Worm (Caenorhabditis elegans) whole organism, L1 larva: ENCODE measurements around the gene Y69A2AR.31.

Experiments
- C04F5.9 ChIP-seq: sonication (generic microtip); optimal IDR thresholded peaks from 2 replicates; lab custom pipeline; 2016; ENCODE audit warnings: missing genetic modification characterization, missing compliant biosample characterization
- C16A3.4 ChIP-seq: fragments of 150-350 bp; optimal IDR thresholded peaks from 2 replicates; lab custom pipeline; 2014; ENCODE audit warnings: missing biosample characterization, missing genetic modification characterization
- C34B4.2 ChIP-seq: sonication (generic microtip); optimal IDR thresholded peaks from 2 replicates; lab custom pipeline; 2017; ENCODE audit warnings: mild to moderate bottlenecking, missing genetic modification characterization, missing compliant biosample characterization
- aha-1 ChIP-seq: fragments of 150-350 bp; optimal IDR thresholded peaks from 2 replicates; lab custom pipeline; 2014; ENCODE audit warnings: missing biosample characterization, missing genetic modification characterization
- aly-2 ChIP-seq: fragments of 150-350 bp; optimal IDR thresholded peaks from 2 replicates; lab custom pipeline; 2014; ENCODE audit warnings: missing biosample characterization, missing genetic modification characterization
- blmp-1 ChIP-seq: fragments of 150-350 bp; optimal IDR thresholded peaks from 2 replicates; lab custom pipeline; 2014; ENCODE audit warnings: missing biosample characterization, missing genetic modification characterization
- ceh-90 ChIP-seq: sonication (generic microtip); optimal IDR thresholded peaks from 2 replicates; lab custom pipeline; 2016; ENCODE audit warnings: missing genetic modification characterization, missing compliant biosample characterization
- ces-1 ChIP-seq: fragments of 150-350 bp; optimal IDR thresholded peaks from 2 replicates; lab custom pipeline; 2014; ENCODE audit warnings: missing biosample characterization, missing genetic modification reagents, missing genetic modification characterization
- dpl-1 ChIP-seq, 3 experiments: fragments of 150-350 bp in 2 of 3; sonication (generic microtip) in 1 of 3; optimal IDR thresholded peaks; 2 replicates each; lab custom pipeline; 2014 to 2017; ENCODE audit warnings: missing biosample characterization in 3 of 3, missing genetic modification characterization in 3 of 3, missing genetic modification reagents in 3 of 3
- dsc-1 ChIP-seq: sonication (generic microtip); optimal IDR thresholded peaks from 2 replicates; lab custom pipeline; 2016; ENCODE audit warnings: mild to moderate bottlenecking, missing genetic modification characterization, missing compliant biosample characterization
- efl-1 ChIP-seq, 4 experiments: fragments of 150-350 bp; optimal IDR thresholded peaks in 3 of 4; peaks in 1 of 4; 1 replicate in 1 of 4; 2 replicates in 3 of 4; lab custom pipeline; 2014; ENCODE audit warnings: missing biosample characterization in 2 of 4, missing genetic modification characterization in 2 of 4, missing genetic modification reagents in 2 of 4
- egl-27 ChIP-seq, 2 experiments: fragments of 150-350 bp in 1 of 2; sonication (generic microtip); optimal IDR thresholded peaks; 3 replicates each; lab custom pipeline; 2017 to 2018; ENCODE audit warnings: missing biosample characterization in 2 of 2, missing genetic modification characterization in 2 of 2, missing genetic modification reagents in 2 of 2
- elt-3 ChIP-seq, 6 experiments: fragments of 150-350 bp in 1 of 6; sonication (generic microtip); optimal IDR thresholded peaks; 2 replicates each; lab custom pipeline; 2017 to 2018; ENCODE audit warnings: missing biosample characterization in 6 of 6, missing genetic modification characterization in 6 of 6, inconsistent platforms in 1 of 6
- ets-5 ChIP-seq: fragments of 200-800 bp; sonication (Bioruptor generic); IDR thresholded peaks from 2 replicates; pipeline ENCODE4 v1.3.6; 2022; ENCODE audit warnings: missing genetic modification characterization, missing compliant biosample characterization
- grh-1 ChIP-seq: fragments of 200-800 bp; sonication (Bioruptor generic); IDR thresholded peaks from 2 replicates; pipeline ENCODE4 v1.3.6; 2022; ENCODE audit warnings: missing genetic modification reagents, missing genetic modification characterization, missing compliant biosample characterization
- hlh-17 ChIP-seq: fragments of 200-800 bp; sonication (Bioruptor generic); optimal IDR thresholded peaks from 2 replicates; lab custom pipeline; 2018; ENCODE audit warnings: missing genetic modification characterization, mild to moderate bottlenecking, missing compliant biosample characterization, moderate library complexity, borderline replicate concordance
- hpl-2 ChIP-seq: fragments of 150-350 bp; optimal IDR thresholded peaks from 2 replicates; lab custom pipeline; 2014; ENCODE audit warnings: missing biosample characterization, missing genetic modification reagents, missing genetic modification characterization
- isw-1 ChIP-seq: fragments of 200-800 bp; sonication (Bioruptor generic); IDR thresholded peaks from 2 replicates; pipeline ENCODE4 v1.3.6; 2022; ENCODE audit warnings: missing genetic modification characterization, missing compliant biosample characterization
- lin-39 ChIP-seq: fragments of 150-350 bp; optimal IDR thresholded peaks from 2 replicates; lab custom pipeline; 2014; ENCODE audit warnings: missing biosample characterization, missing genetic modification reagents, missing genetic modification characterization
- lsy-2 ChIP-seq, 2 experiments: fragments of 150-350 bp; optimal IDR thresholded peaks; 2 replicates each; lab custom pipeline; 2014; ENCODE audit warnings: missing biosample characterization in 2 of 2, missing genetic modification characterization in 2 of 2
- mef-2 ChIP-seq: fragments of 150-350 bp; optimal IDR thresholded peaks from 2 replicates; lab custom pipeline; 2014; ENCODE audit warnings: missing biosample characterization, missing genetic modification characterization
- mep-1 ChIP-seq: fragments of 150-350 bp; optimal IDR thresholded peaks from 2 replicates; lab custom pipeline; 2014; ENCODE audit warnings: missing biosample characterization, missing genetic modification characterization
- nhr-12 ChIP-seq: sonication (generic microtip); optimal IDR thresholded peaks from 2 replicates; lab custom pipeline; 2017; ENCODE audit warnings: missing biosample characterization, missing genetic modification characterization
- nhr-19 ChIP-seq: fragments of 200-800 bp; sonication (Bioruptor generic); conservative IDR thresholded peaks from 2 replicates; pipeline ENCODE4 v1.3.6; 2022; ENCODE audit warnings: missing genetic modification characterization, missing compliant biosample characterization
- nhr-237 ChIP-seq: fragments of 150-350 bp; optimal IDR thresholded peaks from 2 replicates; lab custom pipeline; 2014; ENCODE audit warnings: missing biosample characterization, missing genetic modification characterization
- nhr-47 ChIP-seq: sonication (generic microtip); optimal IDR thresholded peaks from 2 replicates; lab custom pipeline; 2016; ENCODE audit warnings: mild to moderate bottlenecking, missing genetic modification characterization, moderate library complexity, missing compliant biosample characterization
- nhr-71 ChIP-seq: sonication (generic microtip); optimal IDR thresholded peaks from 2 replicates; lab custom pipeline; 2016; ENCODE audit warnings: mild to moderate bottlenecking, missing genetic modification characterization, moderate library complexity, missing compliant biosample characterization
- nhr-76 ChIP-seq: sonication (generic microtip); optimal IDR thresholded peaks from 2 replicates; lab custom pipeline; 2017; ENCODE audit warnings: missing biosample characterization, missing genetic modification characterization
- nhr-77 ChIP-seq: fragments of 150-350 bp; optimal IDR thresholded peaks from 2 replicates; lab custom pipeline; 2014; ENCODE audit warnings: missing biosample characterization, missing genetic modification characterization
- nhr-84 ChIP-seq: sonication (generic microtip); optimal IDR thresholded peaks from 2 replicates; lab custom pipeline; 2017; ENCODE audit warnings: missing biosample characterization, missing genetic modification characterization
- nhr-85 ChIP-seq: sonication (generic microtip); peaks from one replicate; lab custom pipeline; 2016; ENCODE audit warnings: missing genetic modification characterization, inconsistent platforms, missing compliant biosample characterization
- pag-3 ChIP-seq: sonication (generic microtip); optimal IDR thresholded peaks from 2 replicates; lab custom pipeline; 2017; ENCODE audit warnings: missing genetic modification characterization, mild to moderate bottlenecking, missing compliant biosample characterization, antibody characterized with exemption, borderline replicate concordance; ENCODE audit not compliant: insufficient read depth
- pqm-1 ChIP-seq: sonication (generic microtip); optimal IDR thresholded peaks from 3 replicates; lab custom pipeline; 2017; ENCODE audit warnings: missing biosample characterization, missing genetic modification characterization
- skn-1 ChIP-seq: fragments of 150-350 bp; optimal IDR thresholded peaks from 2 replicates; lab custom pipeline; 2014; ENCODE audit warnings: missing biosample characterization, missing genetic modification characterization
- snu-23 ChIP-seq: sonication (generic microtip); optimal IDR thresholded peaks from 2 replicates; lab custom pipeline; 2016; ENCODE audit warnings: missing genetic modification characterization, missing compliant biosample characterization
- sox-4 ChIP-seq: sonication (generic microtip); optimal IDR thresholded peaks from 2 replicates; lab custom pipeline; 2016; ENCODE audit warnings: missing genetic modification characterization, missing compliant biosample characterization
- sptf-1 ChIP-seq: fragments of 150-350 bp; optimal IDR thresholded peaks from 2 replicates; lab custom pipeline; 2014; ENCODE audit warnings: missing biosample characterization, missing genetic modification characterization
- unc-130 ChIP-seq: fragments of 150-350 bp; optimal IDR thresholded peaks from 2 replicates; lab custom pipeline; 2017; ENCODE audit warnings: missing biosample characterization, missing genetic modification characterization, inconsistent platforms
- unc-30 ChIP-seq: sonication (generic microtip); optimal IDR thresholded peaks from 2 replicates; lab custom pipeline; 2017; ENCODE audit warnings: missing biosample characterization, missing genetic modification characterization
- unc-86 ChIP-seq: sonication (generic microtip); optimal IDR thresholded peaks from 2 replicates; lab custom pipeline; 2016; ENCODE audit warnings: missing genetic modification characterization, missing compliant biosample characterization
- unc-98 ChIP-seq: fragments of 200-800 bp; sonication (Bioruptor generic); IDR thresholded peaks from 2 replicates; pipeline ENCODE4 v1.3.6; 2022; ENCODE audit warnings: missing genetic modification characterization, missing compliant biosample characterization
- vab-15 ChIP-seq: sonication (generic microtip); optimal IDR thresholded peaks from 2 replicates; lab custom pipeline; 2017; ENCODE audit warnings: missing genotype, mild to moderate bottlenecking, missing genetic modification characterization, missing compliant biosample characterization
- xbp-1 ChIP-seq: sonication (generic microtip); optimal IDR thresholded peaks from 2 replicates; lab custom pipeline; 2016; ENCODE audit warnings: missing genetic modification characterization, missing compliant biosample characterization
- zag-1 ChIP-seq: fragments of 150-350 bp; optimal IDR thresholded peaks from 2 replicates; lab custom pipeline; 2014; ENCODE audit warnings: missing biosample characterization, missing genetic modification characterization
- ztf-4 ChIP-seq: fragments of 150-350 bp; optimal IDR thresholded peaks from 2 replicates; lab custom pipeline; 2014; ENCODE audit warnings: missing biosample characterization, missing genetic modification characterization

Gene Y69A2AR.31

ce11 chrIV:2603556-2604021 is 60.2 kb downstream of the Y69A2AR.31 start (continued):
- TF ChIP-seq dsc-1 (tag; lab: Kevin White, UChicago) (no peak), sox-4 (tag; lab: Kevin White, UChicago) (no peak), xbp-1 (tag; lab: Kevin White, UChicago) (peak; percentile 4), nhr-47 (peak; percentile 53), C34B4.2 (tag; lab: Kevin White, UChicago) (no peak), nhr-19 (peak; percentile 80), hpl-2 (GFP tag; lab: Kevin White, UChicago) (no peak), lin-39 (tag; lab: Kevin White, UChicago) (no peak), ztf-4 (no peak), dpl-1 (GFP tag; optimal IDR thresholded peaks at IDR 0.05; lab: Kevin White, UChicago) (peak; percentile 15 to 33 (median 29)), nhr-237 (tag; lab: Kevin White, UChicago) (no peak), snu-23 (GFP tag; lab: Kevin White, UChicago) (peak; percentile 62), isw-1 (GFP tag; lab: Robert Waterston, UW) (no peak), unc-98 (GFP tag; lab: Robert Waterston, UW) (no peak), pag-3 (tag; lab: Kevin White, UChicago) (no peak), ceh-90 (no peak), efl-1 (optimal IDR thresholded peaks at IDR 0.05; lab: Kevin White, UChicago) (peak; percentile 8 to 36), efl-1 (GFP tag; optimal IDR thresholded peaks at IDR 0.05 in 1 of 2; lab: Kevin White, UChicago) (peak; percentile 37 to 68), grh-1 (GFP tag; lab: Robert Waterston, UW) (no peak), skn-1 (tag; lab: Kevin White, UChicago) (peak; percentile 69), nhr-12 (tag; lab: Kevin White, UChicago) (no peak), nhr-76 (tag; lab: Kevin White, UChicago) (no peak), zag-1 (no peak), vab-15 (tag; lab: Kevin White, UChicago) (no peak), nhr-77 (tag; lab: Kevin White, UChicago) (no peak), unc-130 (tag; lab: Kevin White, UChicago) (no peak), nhr-85 (tag; lab: Kevin White, UChicago) (peak; percentile 4), lsy-2 (tag; optimal IDR thresholded peaks at IDR 0.05; lab: Kevin White, UChicago) (peak in 1 of 2 experiments; percentile 46), hlh-17 (GFP tag; lab: Kevin White, UChicago) (no peak), C04F5.9 (tag; lab: Kevin White, UChicago) (no peak), ces-1 (GFP tag; lab: Kevin White, UChicago) (no peak), unc-86 (tag; lab: Kevin White, UChicago) (peak; percentile 15), ets-5 (GFP tag; lab: Robert Waterston, UW) (no peak), nhr-84 (no peak), nhr-71 (tag; lab: Kevin White, UChicago) (peak; percentile 61), aha-1 (tag; lab: Kevin White, UChicago) (no peak), mef-2 (tag; lab: Kevin White, UChicago) (no peak), pqm-1 (tag; lab: Kevin White, UChicago) (no peak), aly-2 (tag; lab: Kevin White, UChicago) (no peak), mep-1 (tag; lab: Kevin White, UChicago) (peak; percentile 23), blmp-1 (no peak), egl-27 (tag; optimal IDR thresholded peaks at IDR 0.05; lab: Kevin White, UChicago) (no peak), elt-3 (tag; optimal IDR thresholded peaks at IDR 0.05; lab: Kevin White, UChicago) (no peak), sptf-1 (tag; lab: Kevin White, UChicago) (no peak), unc-30 (tag; lab: Kevin White, UChicago) (no peak), C16A3.4 (peak; percentile 1)
- TF ChIP-seq, all 84 proteins: peak for 24
